Fruit fly (Drosophila melanogaster) whole organism, prepupa: ENCODE measurements around the gene CG1571.

Source experiments
- Blimp-1 ChIP-seq: fragments of 200-800 bp; sonication (Bioruptor generic); optimal IDR thresholded peaks from 3 replicates; lab custom pipeline; 2017; ENCODE audit warnings: missing biosample characterization, missing genetic modification characterization, mild to moderate bottlenecking, moderate library complexity, missing genetic modification reagents
- CG10631 ChIP-seq: fragments of 200-800 bp; sonication (Bioruptor generic); optimal IDR thresholded peaks from 2 replicates; lab custom pipeline; 2016; ENCODE audit warnings: missing biosample characterization, missing genetic modification characterization
- CG10669 ChIP-seq: fragments of 200-800 bp; sonication (Bioruptor generic); optimal IDR thresholded peaks from 3 replicates; lab custom pipeline; 2018; ENCODE audit warnings: missing biosample characterization, mild to moderate bottlenecking, missing genetic modification characterization, moderate library complexity
- CG11294 ChIP-seq: fragments of 200-800 bp; sonication (Bioruptor generic); IDR thresholded peaks from 2 replicates; pipeline ENCODE4 v1.3.6; 2022; ENCODE audit warnings: missing biosample characterization, missing genetic modification characterization
- CG11762 ChIP-seq: fragments of 200-800 bp; sonication (Bioruptor generic); optimal IDR thresholded peaks from 3 replicates; lab custom pipeline; 2016; ENCODE audit warnings: missing biosample characterization, missing genetic modification characterization; ENCODE audit not compliant: insufficient read depth
- CG11902 ChIP-seq: fragments of 200-800 bp; sonication (Bioruptor generic); optimal IDR thresholded peaks from 3 replicates; lab custom pipeline; 2016; ENCODE audit warnings: missing biosample characterization, missing genetic modification characterization
- CG15336 ChIP-seq: fragments of 200-800 bp; sonication (Bioruptor generic); IDR thresholded peaks from 2 replicates; pipeline ENCODE4 v1.3.6; 2022; ENCODE audit warnings: missing biosample characterization, missing genetic modification characterization
- CG1621 ChIP-seq: fragments of 200-800 bp; sonication (Bioruptor generic); optimal IDR thresholded peaks from 3 replicates; lab custom pipeline; 2018; ENCODE audit warnings: missing biosample characterization, mild to moderate bottlenecking, missing genetic modification characterization
- CG16779 ChIP-seq: fragments of 200-800 bp; sonication (Bioruptor generic); optimal IDR thresholded peaks from 3 replicates; lab custom pipeline; 2017; ENCODE audit warnings: missing biosample characterization, mild to moderate bottlenecking, missing genetic modification characterization
- CG31627 ChIP-seq: fragments of 200-800 bp; sonication (Bioruptor generic); optimal IDR thresholded peaks from 3 replicates; lab custom pipeline; 2016; ENCODE audit warnings: missing biosample characterization, missing genetic modification characterization
- CG32006 ChIP-seq: fragments of 200-800 bp; sonication (Bioruptor generic); optimal IDR thresholded peaks from 3 replicates; lab custom pipeline; 2017; ENCODE audit warnings: missing biosample characterization, mild to moderate bottlenecking, missing genetic modification characterization
- CG34406 ChIP-seq: fragments of 200-800 bp; sonication (Bioruptor generic); optimal IDR thresholded peaks from 3 replicates; lab custom pipeline; 2016; ENCODE audit warnings: missing biosample characterization, missing genetic modification characterization
- CG3919 ChIP-seq: fragments of 200-800 bp; sonication (Bioruptor generic); optimal IDR thresholded peaks from 3 replicates; lab custom pipeline; 2016; ENCODE audit warnings: missing biosample characterization, missing genetic modification characterization
- CG4318 ChIP-seq: fragments of 200-800 bp; sonication (Bioruptor generic); optimal IDR thresholded peaks from 3 replicates; lab custom pipeline; 2017; ENCODE audit warnings: missing biosample characterization, mild to moderate bottlenecking, missing genetic modification characterization
- CG6163 ChIP-seq: fragments of 200-800 bp; sonication (Bioruptor generic); IDR thresholded peaks from 3 replicates; pipeline ENCODE4 v1.3.6; 2022; ENCODE audit warnings: missing biosample characterization, missing genetic modification characterization
- CG6276 ChIP-seq: fragments of 200-800 bp; sonication (Bioruptor generic); optimal IDR thresholded peaks from 2 replicates; lab custom pipeline; 2017; ENCODE audit warnings: missing biosample characterization, mild to moderate bottlenecking, missing genetic modification characterization
- CG6792 ChIP-seq: fragments of 200-800 bp; sonication (Bioruptor generic); optimal IDR thresholded peaks from 3 replicates; lab custom pipeline; 2016; ENCODE audit warnings: missing biosample characterization, missing genetic modification characterization
- CG6854 ChIP-seq: fragments of 200-800 bp; sonication (Bioruptor generic); optimal IDR thresholded peaks from 2 replicates; lab custom pipeline; 2017; ENCODE audit warnings: missing biosample characterization, mild to moderate bottlenecking, missing genetic modification characterization
- CG7368 ChIP-seq: fragments of 200-800 bp; sonication (Bioruptor generic); optimal IDR thresholded peaks from 3 replicates; lab custom pipeline; 2016; ENCODE audit warnings: missing biosample characterization, missing genetic modification characterization
- CG8119 ChIP-seq: fragments of 200-800 bp; sonication (Bioruptor generic); IDR thresholded peaks from 3 replicates; pipeline ENCODE4 v1.3.6; 2022; ENCODE audit warnings: missing biosample characterization, missing genetic modification characterization
- CG8319 ChIP-seq: fragments of 200-800 bp; sonication (Bioruptor generic); optimal IDR thresholded peaks from 3 replicates; lab custom pipeline; 2016; ENCODE audit warnings: missing biosample characterization, missing genetic modification characterization
- CG8632 ChIP-seq: fragments of 200-800 bp; sonication (Bioruptor generic); optimal IDR thresholded peaks from 3 replicates; lab custom pipeline; 2016; ENCODE audit warnings: missing biosample characterization, missing genetic modification characterization
- Eip75B ChIP-seq: fragments of 200-800 bp; sonication (Bioruptor generic); optimal IDR thresholded peaks from 3 replicates; lab custom pipeline; 2016; ENCODE audit warnings: missing biosample characterization, missing genetic modification characterization
- Eip78C ChIP-seq: fragments of 200-800 bp; sonication (Bioruptor generic); peaks from one replicate; lab custom pipeline; 2016; ENCODE audit warnings: missing biosample characterization, missing genetic modification characterization
- Eip93F ChIP-seq: fragments of 200-800 bp; sonication (Bioruptor generic); optimal IDR thresholded peaks from 2 replicates; lab custom pipeline; 2016; ENCODE audit warnings: missing biosample characterization, mild to moderate bottlenecking, missing genetic modification characterization
- Ets21C ChIP-seq: fragments of 200-800 bp; sonication (Bioruptor generic); optimal IDR thresholded peaks from 3 replicates; lab custom pipeline; 2016; ENCODE audit warnings: missing biosample characterization, missing genetic modification characterization
- Hr38 ChIP-seq: sonication (Bioruptor generic); optimal IDR thresholded peaks from 2 replicates; lab custom pipeline; 2016; ENCODE audit warnings: missing biosample characterization, missing genetic modification characterization
- Hr39 ChIP-seq: fragments of 200-800 bp; sonication (Bioruptor generic); optimal IDR thresholded peaks from 2 replicates; lab custom pipeline; 2016; ENCODE audit warnings: missing biosample characterization, missing genetic modification characterization
- Lpt ChIP-seq: fragments of 200-800 bp; sonication (Bioruptor generic); optimal IDR thresholded peaks from 3 replicates; lab custom pipeline; 2016; ENCODE audit warnings: missing biosample characterization, missing genetic modification characterization
- Met ChIP-seq: fragments of 200-800 bp; sonication (Bioruptor generic); optimal IDR thresholded peaks from 3 replicates; lab custom pipeline; 2016; ENCODE audit warnings: missing biosample characterization, missing genetic modification characterization
- OdsH ChIP-seq: fragments of 200-800 bp; sonication (Bioruptor generic); optimal IDR thresholded peaks from 3 replicates; lab custom pipeline; 2016; ENCODE audit warnings: missing biosample characterization, missing genetic modification characterization
- Smox ChIP-seq: fragments of 200-800 bp; sonication (Bioruptor generic); optimal IDR thresholded peaks from 3 replicates; lab custom pipeline; 2016; ENCODE audit warnings: missing biosample characterization, missing genetic modification characterization
- Sox102F ChIP-seq: fragments of 200-800 bp; sonication (Bioruptor generic); optimal IDR thresholded peaks from 2 replicates; lab custom pipeline; 2016; ENCODE audit warnings: missing biosample characterization, mild to moderate bottlenecking, missing genetic modification characterization
- Sox14 ChIP-seq: fragments of 200-800 bp; sonication (Bioruptor generic); optimal IDR thresholded peaks from 3 replicates; lab custom pipeline; 2016; ENCODE audit warnings: missing biosample characterization, missing genetic modification characterization
- Sox15 ChIP-seq: fragments of 200-800 bp; sonication (Bioruptor generic); optimal IDR thresholded peaks from 3 replicates; lab custom pipeline; 2016; ENCODE audit warnings: missing biosample characterization, missing genetic modification characterization
- achi ChIP-seq: fragments of 200-800 bp; sonication (Bioruptor generic); optimal IDR thresholded peaks from 3 replicates; lab custom pipeline; 2016; ENCODE audit warnings: missing biosample characterization, missing genetic modification characterization
- acj6 ChIP-seq: fragments of 200-800 bp; sonication (Bioruptor generic); optimal IDR thresholded peaks from 3 replicates; lab custom pipeline; 2016; ENCODE audit warnings: missing biosample characterization, missing genetic modification characterization
- cyc ChIP-seq: fragments of 200-800 bp; sonication (Bioruptor generic); optimal IDR thresholded peaks from 3 replicates; lab custom pipeline; 2016; ENCODE audit warnings: missing biosample characterization, missing genetic modification characterization
- dsx ChIP-seq: fragments of 200-800 bp; optimal IDR thresholded peaks from 3 replicates; lab custom pipeline; 2019; ENCODE audit warnings: missing biosample characterization, mild to moderate bottlenecking, missing genetic modification characterization, moderate library complexity; ENCODE audit not compliant: poor library complexity, severe bottlenecking
- eg ChIP-seq: fragments of 200-800 bp; sonication (Bioruptor generic); IDR thresholded peaks from 3 replicates; pipeline ENCODE4 v1.3.6; 2022; ENCODE audit warnings: missing biosample characterization, missing genetic modification characterization
- fd85E ChIP-seq: fragments of 200-800 bp; sonication (Bioruptor generic); optimal IDR thresholded peaks from 3 replicates; lab custom pipeline; 2016; ENCODE audit warnings: missing biosample characterization, missing genetic modification characterization
- lz ChIP-seq: fragments of 200-800 bp; sonication (Bioruptor generic); optimal IDR thresholded peaks from 3 replicates; lab custom pipeline; 2016; ENCODE audit warnings: missing biosample characterization, missing genetic modification characterization
- net ChIP-seq: fragments of 200-800 bp; sonication (Bioruptor generic); optimal IDR thresholded peaks from 3 replicates; lab custom pipeline; 2016; ENCODE audit warnings: missing biosample characterization, missing genetic modification characterization
- salr ChIP-seq, 2 experiments: fragments of 200-800 bp; sonication (Bioruptor generic); optimal IDR thresholded peaks; 3 replicates each; lab custom pipeline; 2016 to 2018; ENCODE audit warnings: missing biosample characterization in 2 of 2, missing genetic modification characterization in 2 of 2, mild to moderate bottlenecking in 1 of 2
- spab ChIP-seq: fragments of 200-800 bp; sonication (Bioruptor generic); optimal IDR thresholded peaks from 2 replicates; lab custom pipeline; 2017; ENCODE audit warnings: missing biosample characterization, mild to moderate bottlenecking, missing genetic modification characterization, missing genetic modification reagents
- ss ChIP-seq, 2 experiments: fragments of 200-800 bp; sonication (Bioruptor generic); optimal IDR thresholded peaks; 2 replicates in 1 of 2; 3 replicates in 1 of 2; lab custom pipeline; 2017 to 2018; ENCODE audit warnings: mild to moderate bottlenecking in 2 of 2, missing biosample characterization in 2 of 2, missing genetic modification characterization in 2 of 2, moderate library complexity in 1 of 2
- svp ChIP-seq: fragments of 200-800 bp; sonication (Bioruptor generic); peaks from one replicate; lab custom pipeline; 2016; ENCODE audit warnings: missing biosample characterization, missing genetic modification characterization

CG1571 gene

dm6 chrX:8092075-8092682 is 16.5 kb downstream of the CG1571 start (continued):
- peak; percentile 99 for TF ChIP-seq Eip78C (GFP tag; lab: Kevin White, UChicago)
- TF ChIP-seq Lpt (GFP tag; lab: Kevin White, UChicago) = peak; percentile 93
- TF ChIP-seq Sox14 (GFP tag; lab: Kevin White, UChicago) = peak; percentile 92
- peak; percentile 68 for TF ChIP-seq fd85E (GFP tag; lab: Kevin White, UChicago)
- TF ChIP-seq CG15336 = peak; percentile 97
- TF ChIP-seq CG34406 = peak; percentile 96
- peak; percentile 97 for TF ChIP-seq CG32006
- peak; percentile 94 for TF ChIP-seq CG4318 (GFP tag; lab: Kevin White, UChicago)
- peak; percentile 91 for TF ChIP-seq CG8319
- peak; percentile 93 for TF ChIP-seq net (GFP tag; lab: Kevin White, UChicago)
- peak; percentile 95 for TF ChIP-seq CG6792 (GFP tag; lab: Kevin White, UChicago)
- TF ChIP-seq CG10631 (GFP tag; lab: Kevin White, UChicago) = peak; percentile 96
- no peak for TF ChIP-seq Hr38 (GFP tag; lab: Kevin White, UChicago)
- TF ChIP-seq CG11902 (GFP tag; lab: Kevin White, UChicago) = peak; percentile 87
- TF ChIP-seq Ets21C (GFP tag; lab: Kevin White, UChicago) = peak; percentile 83
- peak; percentile 95 for TF ChIP-seq CG10669
- TF ChIP-seq CG1621 (tag; lab: Kevin White, UChicago) = peak; percentile 91
- TF ChIP-seq, all 60 proteins: peak for 59

- TF ChIP-seq CG11902 (GFP tag; lab: Kevin White, UChicago) (no peak), OdsH (GFP tag; lab: Kevin White, UChicago) (no peak), spab (GFP tag; lab: Kevin White, UChicago) (no peak), dsx (GFP tag; lab: Kevin White, UChicago) (no peak), svp (peak; percentile 91), Hr39 (GFP tag; lab: Kevin White, UChicago) (no peak), lz (GFP tag; lab: Kevin White, UChicago) (no peak), fd85E (GFP tag; lab: Kevin White, UChicago) (no peak), CG31627 (no peak), CG8632 (GFP tag; lab: Kevin White, UChicago) (peak; percentile 11), Sox102F (GFP tag; lab: Kevin White, UChicago) (no peak), CG3919 (no peak), CG6163 (GFP tag; lab: Robert Waterston, UW) (0 out of 3 replicates have a peak, but pooled peaks have one; percentile 17), Blimp-1 (GFP tag; lab: Kevin White, UChicago) (no peak), CG10669 (no peak), ss (GFP tag; optimal IDR thresholded peaks at IDR 0.05; lab: Kevin White, UChicago) (no peak), CG6792 (GFP tag; lab: Kevin White, UChicago) (no peak), acj6 (GFP tag; lab: Kevin White, UChicago) (no peak), cyc (GFP tag; lab: Kevin White, UChicago) (no peak), Smox (peak; percentile 45), CG11294 (no peak), net (GFP tag; lab: Kevin White, UChicago) (no peak), CG8119 (no peak), eg (0 out of 3 replicates have a peak, but pooled peaks have one; percentile 32), salr (GFP tag; optimal IDR thresholded peaks at IDR 0.05; lab: Kevin White, UChicago) (no peak), CG6276 (GFP tag; lab: Kevin White, UChicago) (peak; percentile 30), CG10631 (GFP tag; lab: Kevin White, UChicago) (no peak), CG6854 (GFP tag; lab: Kevin White, UChicago) (no peak), CG7368 (no peak), Met (GFP tag; lab: Kevin White, UChicago) (no peak), Sox15 (GFP tag; lab: Kevin White, UChicago) (no peak), Eip93F (GFP tag; lab: Kevin White, UChicago) (no peak), Ets21C (GFP tag; lab: Kevin White, UChicago) (no peak), achi (GFP tag; lab: Kevin White, UChicago) (no peak), CG11762 (no peak), Eip75B (GFP tag; lab: Kevin White, UChicago) (no peak), CG16779 (tag; lab: Kevin White, UChicago) (no peak)
Observed at dm6 chrX:8092893-8093721, 17.4 kb downstream of the CG1571 start.
